Fruit fly (Drosophila melanogaster): ENCODE results near the gene Dph3.
A peak's percentile ranks its signal among the peaks of the same experiment; 100 is the strongest.

The Dph3 gene

dm6 chr3R:11198062-11198472 is 33.6 kb upstream of the Dph3 start (continued):
- TF ChIP-seq fd59A (GFP tag; optimal IDR thresholded peaks at IDR 0.05) (no peak), CG15336 (GFP tag; IDR thresholded peaks at IDR 0.05) (no peak; the same call in 1 of the 2 replicates), Sox14 (GFP tag; optimal IDR thresholded peaks at IDR 0.05) (peak; percentile 76), svp (GFP tag) (peak; percentile 67), eg (GFP tag; IDR thresholded peaks at IDR 0.05) (peak; percentile 41; the same call in 1 of the 3 replicates), esn (GFP tag; optimal IDR thresholded peaks at IDR 0.05) (no peak), Eip78C (GFP tag) (peak; percentile 69)

- peak; percentile 28 for TF ChIP-seq dsx (GFP tag; optimal IDR thresholded peaks at IDR 0.05; ENCODE audit: poor library complexity, severe bottlenecking)
- no peak for TF ChIP-seq esn (GFP tag; optimal IDR thresholded peaks at IDR 0.05)
These were observed 32.4 kb upstream of the Dph3 start for dm6 chr3R:11199227-11199835.

- TF ChIP-seq CG4318 (GFP tag; optimal IDR thresholded peaks at IDR 0.05) (no peak), Sox102F (GFP tag; optimal IDR thresholded peaks at IDR 0.05) (no peak), CG8632 (GFP tag; optimal IDR thresholded peaks at IDR 0.05) (no peak), CG3919 (GFP tag; optimal IDR thresholded peaks at IDR 0.05) (no peak), CG8119 (GFP tag; IDR thresholded peaks at IDR 0.05) (no peak; the same call in 2 of the 3 replicates), Hr39 (GFP tag; optimal IDR thresholded peaks at IDR 0.05) (no peak), Sox14 (GFP tag; optimal IDR thresholded peaks at IDR 0.05) (no peak), CG3032 (tag; optimal IDR thresholded peaks at IDR 0.05) (no peak), CG10631 (GFP tag; optimal IDR thresholded peaks at IDR 0.05) (no peak), Met (GFP tag; optimal IDR thresholded peaks at IDR 0.05) (no peak), CG6792 (GFP tag; optimal IDR thresholded peaks at IDR 0.05) (no peak), Ets21C (GFP tag; optimal IDR thresholded peaks at IDR 0.05) (no peak), vri (GFP tag; optimal IDR thresholded peaks at IDR 0.05) (peak; percentile 96), CG34406 (GFP tag; optimal IDR thresholded peaks at IDR 0.05) (no peak), CG1621 (tag; optimal IDR thresholded peaks at IDR 0.05) (peak; percentile 56), acj6 (GFP tag; optimal IDR thresholded peaks at IDR 0.05) (no peak), topi (GFP tag; optimal IDR thresholded peaks at IDR 0.05) (no peak), spab (GFP tag; optimal IDR thresholded peaks at IDR 0.05) (no peak), Smox (GFP tag; optimal IDR thresholded peaks at IDR 0.05) (no peak), Gug (GFP tag; IDR thresholded peaks at IDR 0.05) (no peak), esn (GFP tag; optimal IDR thresholded peaks at IDR 0.05) (no peak), Eip93F (GFP tag; optimal IDR thresholded peaks at IDR 0.05) (no peak), lz (GFP tag; optimal IDR thresholded peaks at IDR 0.05) (no peak), CG6808 (GFP tag; optimal IDR thresholded peaks at IDR 0.05) (no peak), Hr4 (GFP tag; optimal IDR thresholded peaks at IDR 0.05) (no peak), fkh (GFP tag; optimal IDR thresholded peaks at IDR 0.05) (no peak), CG15336 (GFP tag; IDR thresholded peaks at IDR 0.05) (no peak), CG11294 (GFP tag; IDR thresholded peaks at IDR 0.05) (peak; percentile 28; the same call in 1 of the 2 replicates), CG11762 (GFP tag; optimal IDR thresholded peaks at IDR 0.05; ENCODE audit: insufficient read depth) (no peak), Sox15 (GFP tag; optimal IDR thresholded peaks at IDR 0.05) (no peak), CG6163 (GFP tag; IDR thresholded peaks at IDR 0.05) (no peak; the same call in 2 of the 3 replicates), CG8319 (GFP tag; optimal IDR thresholded peaks at IDR 0.05) (no peak), CG7368 (GFP tag; optimal IDR thresholded peaks at IDR 0.05) (no peak), salr (GFP tag; optimal IDR thresholded peaks at IDR 0.05) (no peak), pdm3 (GFP tag; optimal IDR thresholded peaks at IDR 0.05) (no peak), CG10669 (GFP tag; optimal IDR thresholded peaks at IDR 0.05) (no peak), achi (GFP tag; optimal IDR thresholded peaks at IDR 0.05) (no peak), CG6276 (GFP tag; optimal IDR thresholded peaks at IDR 0.05) (no peak), cyc (GFP tag; optimal IDR thresholded peaks at IDR 0.05) (no peak), CG11902 (GFP tag; optimal IDR thresholded peaks at IDR 0.05) (no peak), OdsH (GFP tag; optimal IDR thresholded peaks at IDR 0.05) (no peak)
These were observed 31.4 kb upstream of the Dph3 start for dm6 chr3R:11200042-11200884.

Data from whole organism, prepupa.